Worm (Caenorhabditis elegans) whole organism, L1 larva: Measurements from ENCODE around the gene F37C12.14.
A peak's percentile ranks its signal among the peaks of the same experiment; 100 is the strongest.

Source experiments
- C04F5.9 ChIP-seq: sonication (generic microtip); optimal IDR thresholded peaks from 2 replicates; lab custom pipeline; 2016; ENCODE audit warnings: missing genetic modification characterization, missing compliant biosample characterization
- C16A3.4 ChIP-seq: fragments of 150-350 bp; optimal IDR thresholded peaks from 2 replicates; lab custom pipeline; 2014; ENCODE audit warnings: missing biosample characterization, missing genetic modification characterization
- F16B12.6 ChIP-seq: fragments of 150-350 bp; optimal IDR thresholded peaks from 2 replicates; lab custom pipeline; 2014; ENCODE audit warnings: missing biosample characterization, missing genetic modification characterization
- alr-1 ChIP-seq: fragments of 200-800 bp; sonication (Bioruptor generic); optimal IDR thresholded peaks from 2 replicates; lab custom pipeline; 2018; ENCODE audit warnings: borderline replicate concordance, mild to moderate bottlenecking, missing genetic modification characterization, missing compliant biosample characterization
- ama-1 ChIP-seq: fragments of 150-350 bp; optimal IDR thresholded peaks from 2 replicates; lab custom pipeline; 2014
- blmp-1 ChIP-seq: fragments of 150-350 bp; optimal IDR thresholded peaks from 2 replicates; lab custom pipeline; 2014; ENCODE audit warnings: missing biosample characterization, missing genetic modification characterization
- ceh-63 ChIP-seq: fragments of 200-800 bp; sonication (Bioruptor generic); optimal IDR thresholded peaks from 2 replicates; lab custom pipeline; 2018; ENCODE audit warnings: mild to moderate bottlenecking, missing genetic modification characterization, missing compliant biosample characterization
- ceh-88 ChIP-seq: fragments of 200-800 bp; sonication (Bioruptor generic); IDR thresholded peaks from 2 replicates; pipeline ENCODE4 v1.3.6; 2022; ENCODE audit warnings: missing genetic modification characterization, missing compliant biosample characterization
- ceh-90 ChIP-seq: sonication (generic microtip); optimal IDR thresholded peaks from 2 replicates; lab custom pipeline; 2016; ENCODE audit warnings: missing genetic modification characterization, missing compliant biosample characterization
- ces-1 ChIP-seq: fragments of 150-350 bp; optimal IDR thresholded peaks from 2 replicates; lab custom pipeline; 2014; ENCODE audit warnings: missing biosample characterization, missing genetic modification reagents, missing genetic modification characterization
- dpl-1 ChIP-seq, 3 experiments: fragments of 150-350 bp in 2 of 3; sonication (generic microtip) in 1 of 3; optimal IDR thresholded peaks; 2 replicates each; lab custom pipeline; 2014 to 2017; ENCODE audit warnings: missing biosample characterization in 3 of 3, missing genetic modification characterization in 3 of 3, missing genetic modification reagents in 3 of 3
- dsc-1 ChIP-seq: sonication (generic microtip); optimal IDR thresholded peaks from 2 replicates; lab custom pipeline; 2016; ENCODE audit warnings: mild to moderate bottlenecking, missing genetic modification characterization, missing compliant biosample characterization
- efl-3 ChIP-seq: fragments of 200-800 bp; sonication (Bioruptor generic); optimal IDR thresholded peaks from 2 replicates; lab custom pipeline; 2018; ENCODE audit warnings: mild to moderate bottlenecking, missing genetic modification characterization, missing compliant biosample characterization
- elt-3 ChIP-seq, 6 experiments: fragments of 150-350 bp in 1 of 6; sonication (generic microtip); optimal IDR thresholded peaks; 2 replicates each; lab custom pipeline; 2017 to 2018; ENCODE audit warnings: missing biosample characterization in 6 of 6, missing genetic modification characterization in 6 of 6, inconsistent platforms in 1 of 6
- fkh-4 ChIP-seq: sonication (generic microtip); optimal IDR thresholded peaks from 2 replicates; lab custom pipeline; 2016; ENCODE audit warnings: missing compliant biosample characterization, missing genetic modification characterization, borderline replicate concordance
- fkh-8 ChIP-seq: sonication (generic microtip); optimal IDR thresholded peaks from 2 replicates; lab custom pipeline; 2016; ENCODE audit warnings: mild to moderate bottlenecking, missing genetic modification characterization, missing compliant biosample characterization
- fos-1 ChIP-seq: fragments of 150-350 bp; optimal IDR thresholded peaks from 2 replicates; lab custom pipeline; 2014; ENCODE audit warnings: missing biosample characterization, missing genetic modification characterization
- grh-1 ChIP-seq: fragments of 200-800 bp; sonication (Bioruptor generic); IDR thresholded peaks from 2 replicates; pipeline ENCODE4 v1.3.6; 2022; ENCODE audit warnings: missing genetic modification reagents, missing genetic modification characterization, missing compliant biosample characterization
- hlh-17 ChIP-seq: fragments of 200-800 bp; sonication (Bioruptor generic); optimal IDR thresholded peaks from 2 replicates; lab custom pipeline; 2018; ENCODE audit warnings: missing genetic modification characterization, mild to moderate bottlenecking, missing compliant biosample characterization, moderate library complexity, borderline replicate concordance
- hlh-4 ChIP-seq: sonication (generic microtip); optimal IDR thresholded peaks from 2 replicates; lab custom pipeline; 2016; ENCODE audit warnings: mild to moderate bottlenecking, missing genetic modification characterization, missing compliant biosample characterization
- irx-1 ChIP-seq: sonication (generic microtip); optimal IDR thresholded peaks from 2 replicates; lab custom pipeline; 2016; ENCODE audit warnings: missing genetic modification characterization, missing compliant biosample characterization
- isw-1 ChIP-seq: fragments of 200-800 bp; sonication (Bioruptor generic); IDR thresholded peaks from 2 replicates; pipeline ENCODE4 v1.3.6; 2022; ENCODE audit warnings: missing genetic modification characterization, missing compliant biosample characterization
- jun-1 ChIP-seq: fragments of 150-350 bp; optimal IDR thresholded peaks from 2 replicates; lab custom pipeline; 2014; ENCODE audit warnings: missing biosample characterization, missing genetic modification reagents, missing genetic modification characterization
- lin-14 ChIP-seq: fragments of 200-800 bp; sonication (Bioruptor generic); optimal IDR thresholded peaks from 2 replicates; lab custom pipeline; 2018; ENCODE audit warnings: mild to moderate bottlenecking, missing genetic modification characterization, moderate library complexity, missing compliant biosample characterization
- lin-15B ChIP-seq: fragments of 150-350 bp; sonication (generic microtip); optimal IDR thresholded peaks from 3 replicates; lab custom pipeline; 2014; ENCODE audit warnings: missing biosample characterization, missing genetic modification characterization
- lin-35 ChIP-seq, 2 experiments: fragments of 150-350 bp; optimal IDR thresholded peaks; 2 replicates each; lab custom pipeline; 2014; ENCODE audit warnings: missing biosample characterization in 2 of 2, missing genetic modification characterization in 2 of 2, missing genetic modification reagents in 2 of 2
- lin-39 ChIP-seq: fragments of 150-350 bp; optimal IDR thresholded peaks from 2 replicates; lab custom pipeline; 2014; ENCODE audit warnings: missing biosample characterization, missing genetic modification reagents, missing genetic modification characterization
- lir-3 ChIP-seq: sonication (generic microtip); optimal IDR thresholded peaks from 2 replicates; lab custom pipeline; 2016; ENCODE audit warnings: mild to moderate bottlenecking, missing genetic modification characterization, moderate library complexity, missing compliant biosample characterization; ENCODE audit not compliant: poor library complexity
- lsy-2 ChIP-seq, 2 experiments: fragments of 150-350 bp; optimal IDR thresholded peaks; 2 replicates each; lab custom pipeline; 2014; ENCODE audit warnings: missing biosample characterization in 2 of 2, missing genetic modification characterization in 2 of 2
- mab-9 ChIP-seq: fragments of 200-800 bp; sonication (Bioruptor generic); IDR thresholded peaks from 2 replicates; pipeline ENCODE4 v1.3.6; 2022; ENCODE audit warnings: missing genetic modification reagents, missing genetic modification characterization, missing compliant biosample characterization
- mef-2 ChIP-seq: fragments of 150-350 bp; optimal IDR thresholded peaks from 2 replicates; lab custom pipeline; 2014; ENCODE audit warnings: missing biosample characterization, missing genetic modification characterization
- mep-1 ChIP-seq: fragments of 150-350 bp; optimal IDR thresholded peaks from 2 replicates; lab custom pipeline; 2014; ENCODE audit warnings: missing biosample characterization, missing genetic modification characterization
- nhr-11 ChIP-seq: fragments of 150-350 bp; optimal IDR thresholded peaks from 2 replicates; lab custom pipeline; 2014; ENCODE audit warnings: missing biosample characterization, missing genetic modification characterization
- nhr-19 ChIP-seq: fragments of 200-800 bp; sonication (Bioruptor generic); conservative IDR thresholded peaks from 2 replicates; pipeline ENCODE4 v1.3.6; 2022; ENCODE audit warnings: missing genetic modification characterization, missing compliant biosample characterization
- nhr-237 ChIP-seq: fragments of 150-350 bp; optimal IDR thresholded peaks from 2 replicates; lab custom pipeline; 2014; ENCODE audit warnings: missing biosample characterization, missing genetic modification characterization
- nhr-28 ChIP-seq: fragments of 150-350 bp; optimal IDR thresholded peaks from 2 replicates; lab custom pipeline; 2014; ENCODE audit warnings: missing biosample characterization, missing genetic modification characterization
- nhr-47 ChIP-seq: sonication (generic microtip); optimal IDR thresholded peaks from 2 replicates; lab custom pipeline; 2016; ENCODE audit warnings: mild to moderate bottlenecking, missing genetic modification characterization, moderate library complexity, missing compliant biosample characterization
- nhr-71 ChIP-seq: sonication (generic microtip); optimal IDR thresholded peaks from 2 replicates; lab custom pipeline; 2016; ENCODE audit warnings: mild to moderate bottlenecking, missing genetic modification characterization, moderate library complexity, missing compliant biosample characterization
- nhr-76 ChIP-seq: sonication (generic microtip); optimal IDR thresholded peaks from 2 replicates; lab custom pipeline; 2017; ENCODE audit warnings: missing biosample characterization, missing genetic modification characterization
- nhr-77 ChIP-seq: fragments of 150-350 bp; optimal IDR thresholded peaks from 2 replicates; lab custom pipeline; 2014; ENCODE audit warnings: missing biosample characterization, missing genetic modification characterization
- nhr-84 ChIP-seq: sonication (generic microtip); optimal IDR thresholded peaks from 2 replicates; lab custom pipeline; 2017; ENCODE audit warnings: missing biosample characterization, missing genetic modification characterization
- nhr-85 ChIP-seq: sonication (generic microtip); peaks from one replicate; lab custom pipeline; 2016; ENCODE audit warnings: missing genetic modification characterization, inconsistent platforms, missing compliant biosample characterization
- pqm-1 ChIP-seq: sonication (generic microtip); optimal IDR thresholded peaks from 3 replicates; lab custom pipeline; 2017; ENCODE audit warnings: missing biosample characterization, missing genetic modification characterization
- skn-1 ChIP-seq: fragments of 150-350 bp; optimal IDR thresholded peaks from 2 replicates; lab custom pipeline; 2014; ENCODE audit warnings: missing biosample characterization, missing genetic modification characterization
- snu-23 ChIP-seq: sonication (generic microtip); optimal IDR thresholded peaks from 2 replicates; lab custom pipeline; 2016; ENCODE audit warnings: missing genetic modification characterization, missing compliant biosample characterization
- sup-37 ChIP-seq: fragments of 200-800 bp; sonication (Bioruptor generic); optimal IDR thresholded peaks from 2 replicates; lab custom pipeline; 2018; ENCODE audit warnings: mild to moderate bottlenecking, missing genetic modification characterization, missing compliant biosample characterization
- tbx-2 ChIP-seq: sonication (generic microtip); optimal IDR thresholded peaks from 2 replicates; lab custom pipeline; 2016; ENCODE audit warnings: missing genetic modification characterization, missing compliant biosample characterization
- unc-130 ChIP-seq: fragments of 150-350 bp; optimal IDR thresholded peaks from 2 replicates; lab custom pipeline; 2017; ENCODE audit warnings: missing biosample characterization, missing genetic modification characterization, inconsistent platforms
- unc-86 ChIP-seq: sonication (generic microtip); optimal IDR thresholded peaks from 2 replicates; lab custom pipeline; 2016; ENCODE audit warnings: missing genetic modification characterization, missing compliant biosample characterization
- unc-98 ChIP-seq: fragments of 200-800 bp; sonication (Bioruptor generic); IDR thresholded peaks from 2 replicates; pipeline ENCODE4 v1.3.6; 2022; ENCODE audit warnings: missing genetic modification characterization, missing compliant biosample characterization
- xbp-1 ChIP-seq: sonication (generic microtip); optimal IDR thresholded peaks from 2 replicates; lab custom pipeline; 2016; ENCODE audit warnings: missing genetic modification characterization, missing compliant biosample characterization
- zip-4 ChIP-seq: fragments of 200-800 bp; sonication (Bioruptor generic); optimal IDR thresholded peaks from 2 replicates; lab custom pipeline; 2018; ENCODE audit warnings: mild to moderate bottlenecking, missing genetic modification characterization, moderate library complexity, missing compliant biosample characterization
- ztf-11 ChIP-seq, 2 experiments: sonication (generic microtip); optimal IDR thresholded peaks; 2 replicates each; lab custom pipeline; 2016 to 2017; ENCODE audit warnings: missing genetic modification characterization in 2 of 2, missing biosample characterization in 1 of 2, missing compliant biosample characterization in 1 of 2
- ztf-4 ChIP-seq: fragments of 150-350 bp; optimal IDR thresholded peaks from 2 replicates; lab custom pipeline; 2014; ENCODE audit warnings: missing biosample characterization, missing genetic modification characterization

F37C12.14 gene

DNA sequence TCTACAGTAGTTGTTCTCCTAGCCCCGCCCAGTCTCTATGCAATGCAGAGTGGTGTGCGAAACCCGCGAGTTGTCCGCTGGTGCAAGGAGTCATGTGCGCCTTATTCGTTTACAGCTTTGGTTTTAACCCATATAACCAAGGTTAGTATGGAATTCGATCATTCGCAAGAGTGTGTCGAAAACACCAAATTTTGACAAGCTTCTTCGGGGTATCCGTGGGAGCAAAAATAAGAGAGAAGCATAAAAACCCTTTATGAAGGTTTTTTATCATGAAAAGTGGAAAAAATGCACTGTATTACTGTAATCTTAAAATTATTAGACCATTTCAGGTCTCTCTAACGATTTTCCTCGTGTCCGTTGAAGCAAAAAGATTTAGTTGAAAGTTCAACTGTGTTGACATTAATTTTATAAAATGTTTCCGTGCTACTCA lies 43.2 kb downstream of the F37C12.14 start (continued):
- TF ChIP-seq ces-1 (GFP tag; lab: Kevin White, UChicago) (no peak), mef-2 (tag; lab: Kevin White, UChicago) (no peak), ztf-4 (tag; lab: Kevin White, UChicago) (no peak), hlh-4 (tag; lab: Kevin White, UChicago) (no peak), lsy-2 (tag; optimal IDR thresholded peaks at IDR 0.05; lab: Kevin White, UChicago) (peak in 1 of 2 experiments; percentile 30), nhr-19 (GFP tag; lab: Robert Waterston, UW) (peak; percentile 67), nhr-28 (tag; lab: Kevin White, UChicago) (no peak), fkh-4 (tag; lab: Kevin White, UChicago) (no peak), F16B12.6 (no peak), ama-1 (lab: Kevin White, UChicago) (peak; percentile 42), C04F5.9 (tag; lab: Kevin White, UChicago) (no peak), nhr-77 (no peak), hlh-17 (GFP tag; lab: Kevin White, UChicago) (no peak), isw-1 (GFP tag; lab: Robert Waterston, UW) (no peak), unc-86 (no peak), nhr-76 (tag; lab: Kevin White, UChicago) (no peak), ceh-90 (tag; lab: Kevin White, UChicago) (no peak), lin-35 (GFP tag; optimal IDR thresholded peaks at IDR 0.05; lab: Kevin White, UChicago) (no peak), nhr-85 (peak; percentile 74), lir-3 (tag; lab: Kevin White, UChicago) (no peak), pqm-1 (tag; lab: Kevin White, UChicago) (no peak), snu-23 (GFP tag; lab: Kevin White, UChicago) (peak; percentile 45), nhr-47 (tag; lab: Kevin White, UChicago) (peak; percentile 74), dpl-1 (GFP tag; optimal IDR thresholded peaks at IDR 0.05; lab: Kevin White, UChicago) (no peak), dsc-1 (tag; lab: Kevin White, UChicago) (peak; percentile 33), jun-1 (no peak), grh-1 (GFP tag; lab: Robert Waterston, UW) (no peak; the same call in 1 of the 2 replicates), skn-1 (tag; lab: Kevin White, UChicago) (no peak), C16A3.4 (tag; lab: Kevin White, UChicago) (no peak), efl-3 (GFP tag; lab: Kevin White, UChicago) (no peak), ceh-63 (GFP tag; lab: Kevin White, UChicago) (no peak), unc-130 (tag; lab: Kevin White, UChicago) (no peak), fkh-8 (tag; lab: Kevin White, UChicago) (no peak), nhr-84 (tag; lab: Kevin White, UChicago) (no peak), ceh-88 (GFP tag; lab: Robert Waterston, UW) (0 out of 2 replicates have a peak, but pooled peaks have one; percentile 29), mab-9 (GFP tag; lab: Robert Waterston, UW) (no peak), elt-3 (tag; optimal IDR thresholded peaks at IDR 0.05; lab: Kevin White, UChicago) (no peak), zip-4 (GFP tag; lab: Kevin White, UChicago) (peak; percentile 32), nhr-71 (tag; lab: Kevin White, UChicago) (peak; percentile 68), sup-37 (no peak), lin-14 (GFP tag; lab: Kevin White, UChicago) (peak; percentile 35), nhr-237 (tag; lab: Kevin White, UChicago) (no peak), unc-98 (GFP tag; lab: Robert Waterston, UW) (no peak), lin-15B (no peak), irx-1 (tag; lab: Kevin White, UChicago) (no peak), blmp-1 (tag; lab: Kevin White, UChicago) (no peak), xbp-1 (tag; lab: Kevin White, UChicago) (peak; percentile 3), lin-39 (peak; percentile 17), alr-1 (tag; lab: Kevin White, UChicago) (no peak), ztf-11 (tag; optimal IDR thresholded peaks at IDR 0.05; lab: Kevin White, UChicago) (no peak), mep-1 (tag; lab: Kevin White, UChicago) (no peak), fos-1 (no peak), nhr-11 (no peak), tbx-2 (tag; lab: Kevin White, UChicago) (no peak)
